Worm (Caenorhabditis elegans): ENCODE results near the gene ZK262.4.

ZK262.4 gene

ce11 chrV:18430826-18431225 is 6.5 kb upstream of the ZK262.4 start:
- no peak for TF ChIP-seq elt-2 (tag; optimal IDR thresholded peaks at IDR 0.05)

ce11 chrV:18426280-18426679 is 1.9 kb upstream of the ZK262.4 start, which contains the start of gene srw-83:
TSS of gene srw-83 (plus strand) at chrV:18426580.
- TF ChIP-seq R02D3.7 (tag; optimal IDR thresholded peaks at IDR 0.05) = no peak
- TF ChIP-seq nhr-11 (tag; optimal IDR thresholded peaks at IDR 0.05) = no peak
- TF ChIP-seq sea-2 (GFP tag; optimal IDR thresholded peaks at IDR 0.05) = no peak
- no peak for TF ChIP-seq nhr-77 (tag; optimal IDR thresholded peaks at IDR 0.05)
- TF ChIP-seq ztf-11 (tag; optimal IDR thresholded peaks at IDR 0.05) = no peak
- TF ChIP-seq fkh-2 (tag; optimal IDR thresholded peaks at IDR 0.05) = no peak
- TF ChIP-seq fkh-10 (GFP tag; optimal IDR thresholded peaks at IDR 0.05) = no peak
- no peak for TF ChIP-seq ama-1 (optimal IDR thresholded peaks at IDR 0.05)
- TF ChIP-seq ceh-82 (tag; optimal IDR thresholded peaks at IDR 0.05) = no peak
- TF ChIP-seq skn-1 (tag; optimal IDR thresholded peaks at IDR 0.05) = no peak
- TF ChIP-seq mdl-1 (tag; optimal IDR thresholded peaks at IDR 0.05) = no peak
- TF ChIP-seq unc-39 (tag; optimal IDR thresholded peaks at IDR 0.05) = no peak
- TF ChIP-seq nhr-28 (tag; optimal IDR thresholded peaks at IDR 0.05) = no peak
- no peak for TF ChIP-seq egl-5 (tag; optimal IDR thresholded peaks at IDR 0.05)
- no peak for TF ChIP-seq ceh-9 (tag; optimal IDR thresholded peaks at IDR 0.05)

ce11 chrV:18425544-18425943 is 1.2 kb upstream of the ZK262.4 start, which contains the start of gene ZK262.19:
TSS of gene ZK262.19 (minus strand) at chrV:18425644.
- TF ChIP-seq nhr-76 (tag; optimal IDR thresholded peaks at IDR 0.05) (no peak), ztf-11 (tag; optimal IDR thresholded peaks at IDR 0.05) (no peak), nhr-11 (tag; optimal IDR thresholded peaks at IDR 0.05) (no peak), nhr-25 (tag; optimal IDR thresholded peaks at IDR 0.05) (no peak), elt-1 (tag; optimal IDR thresholded peaks at IDR 0.05) (no peak), sea-2 (GFP tag; optimal IDR thresholded peaks at IDR 0.05) (no peak), ceh-9 (tag; optimal IDR thresholded peaks at IDR 0.05) (no peak), aly-2 (tag; optimal IDR thresholded peaks at IDR 0.05) (no peak), ceh-82 (tag; optimal IDR thresholded peaks at IDR 0.05) (no peak), zag-1 (tag; optimal IDR thresholded peaks at IDR 0.05) (no peak), jun-1 (tag; optimal IDR thresholded peaks at IDR 0.05) (no peak), ZK546.5 (tag; optimal IDR thresholded peaks at IDR 0.05) (no peak), fkh-2 (tag; optimal IDR thresholded peaks at IDR 0.05) (no peak), elt-2 (tag; optimal IDR thresholded peaks at IDR 0.05) (no peak), snpc-4 (tag; optimal IDR thresholded peaks at IDR 0.05) (no peak), skn-1 (tag; optimal IDR thresholded peaks at IDR 0.05) (no peak), nhr-43 (tag; optimal IDR thresholded peaks at IDR 0.05; ENCODE audit: poor library complexity, severe bottlenecking) (no peak), fkh-10 (GFP tag; optimal IDR thresholded peaks at IDR 0.05) (no peak), mdl-1 (tag; optimal IDR thresholded peaks at IDR 0.05) (no peak), unc-62 (GFP tag; optimal IDR thresholded peaks at IDR 0.05) (no peak)

ce11 chrV:18420797-18421196 is 3.6 kb downstream of the ZK262.4 start, which contains the start of gene srj-26:
TSS of gene srj-26 (plus strand) at chrV:18421097.
- TF ChIP-seq egl-5 (tag; optimal IDR thresholded peaks at IDR 0.05) (no peak), zag-1 (tag; optimal IDR thresholded peaks at IDR 0.05) (no peak), nhr-237 (tag; optimal IDR thresholded peaks at IDR 0.05) (no peak), elt-3 (tag; optimal IDR thresholded peaks at IDR 0.05) (no peak), lsy-12 (tag; optimal IDR thresholded peaks at IDR 0.05) (no peak), nhr-25 (tag; optimal IDR thresholded peaks at IDR 0.05) (no peak), ceh-82 (tag; optimal IDR thresholded peaks at IDR 0.05) (no peak), mml-1 (tag; optimal IDR thresholded peaks at IDR 0.05) (no peak), nfya-1 (tag; optimal IDR thresholded peaks at IDR 0.05; ENCODE audit: insufficient read depth) (no peak), nhr-43 (tag; optimal IDR thresholded peaks at IDR 0.05; ENCODE audit: poor library complexity, severe bottlenecking) (no peak), daf-12 (tag; optimal IDR thresholded peaks at IDR 0.05) (no peak), fkh-10 (GFP tag; optimal IDR thresholded peaks at IDR 0.05) (no peak), ZK546.5 (tag; optimal IDR thresholded peaks at IDR 0.05) (no peak), eor-1 (tag; optimal IDR thresholded peaks at IDR 0.05) (no peak)

- TF ChIP-seq pha-4 (tag; optimal IDR thresholded peaks at IDR 0.05) (peak; percentile 1), nhr-23 (tag; optimal IDR thresholded peaks at IDR 0.05) (no peak)
Observed at ce11 chrV:18414051-18414450, 10.3 kb downstream of the ZK262.4 start, which contains the start of gene txt-8. TSS of gene txt-8 (plus strand) at chrV:18414351.
